Worm (Caenorhabditis elegans) whole organism, L3 larva: ENCODE results near the gene B0024.11.

Experiments used
- R02D3.7 ChIP-seq: fragments of 150-350 bp; optimal IDR thresholded peaks from 2 replicates; lab custom pipeline; 2014; ENCODE audit warnings: missing biosample characterization, missing genetic modification characterization
- ZK546.5 ChIP-seq: sonication (generic microtip); optimal IDR thresholded peaks from 2 replicates; lab custom pipeline; 2017; ENCODE audit warnings: missing biosample characterization, missing genetic modification characterization
- aly-2 ChIP-seq: fragments of 150-350 bp; optimal IDR thresholded peaks from 2 replicates; lab custom pipeline; 2014; ENCODE audit warnings: missing biosample characterization, missing genetic modification characterization
- ama-1 ChIP-seq: fragments of 150-350 bp; optimal IDR thresholded peaks from 2 replicates; lab custom pipeline; 2018
- ceh-16 ChIP-seq: sonication (generic microtip); optimal IDR thresholded peaks from 2 replicates; lab custom pipeline; 2017; ENCODE audit warnings: missing biosample characterization, missing genetic modification characterization
- ceh-28 ChIP-seq: fragments of 150-350 bp; optimal IDR thresholded peaks from 2 replicates; lab custom pipeline; 2014; ENCODE audit warnings: missing biosample characterization, missing genetic modification reagents, missing genetic modification characterization
- ceh-82 ChIP-seq: fragments of 150-350 bp; optimal IDR thresholded peaks from 2 replicates; lab custom pipeline; 2014; ENCODE audit warnings: missing biosample characterization, missing genetic modification characterization
- ceh-9 ChIP-seq: sonication (generic microtip); optimal IDR thresholded peaks from 2 replicates; lab custom pipeline; 2018; ENCODE audit warnings: missing biosample characterization, missing genetic modification characterization
- daf-12 ChIP-seq: fragments of 150-350 bp; optimal IDR thresholded peaks from 2 replicates; lab custom pipeline; 2014; ENCODE audit warnings: missing biosample characterization, missing genetic modification reagents, missing genetic modification characterization
- egl-27 ChIP-seq: sonication (generic microtip); optimal IDR thresholded peaks from 4 replicates; lab custom pipeline; 2017; ENCODE audit warnings: missing biosample characterization, missing genetic modification reagents, missing genetic modification characterization
- egl-5 ChIP-seq: fragments of 150-350 bp; optimal IDR thresholded peaks from 2 replicates; lab custom pipeline; 2017; ENCODE audit warnings: missing biosample characterization, missing genetic modification reagents, missing genetic modification characterization, inconsistent platforms
- elt-1 ChIP-seq: fragments of 150-350 bp; optimal IDR thresholded peaks from 2 replicates; lab custom pipeline; 2014; ENCODE audit warnings: missing biosample characterization, missing genetic modification characterization
- elt-2 ChIP-seq: sonication (generic microtip); optimal IDR thresholded peaks from 2 replicates; lab custom pipeline; 2016; ENCODE audit warnings: missing genetic modification reagents, mild to moderate bottlenecking, missing genetic modification characterization, missing compliant biosample characterization
- elt-3 ChIP-seq, 3 experiments: fragments of 150-350 bp in 1 of 3; sonication (generic microtip) in 2 of 3; optimal IDR thresholded peaks; 2 replicates in 2 of 3; 4 replicates in 1 of 3; lab custom pipeline; 2014 to 2017; ENCODE audit warnings: missing biosample characterization in 3 of 3, missing genetic modification characterization in 3 of 3
- eor-1 ChIP-seq, 2 experiments: fragments of 150-350 bp; optimal IDR thresholded peaks; 2 replicates each; lab custom pipeline; 2014 to 2018; ENCODE audit warnings: missing biosample characterization in 2 of 2, missing genetic modification characterization in 2 of 2
- fkh-10 ChIP-seq: sonication (generic microtip); optimal IDR thresholded peaks from 2 replicates; lab custom pipeline; 2017; ENCODE audit warnings: missing biosample characterization, missing genetic modification reagents, missing genetic modification characterization
- fkh-2 ChIP-seq: fragments of 150-350 bp; optimal IDR thresholded peaks from 2 replicates; lab custom pipeline; 2014; ENCODE audit warnings: missing biosample characterization, missing genetic modification reagents, missing genetic modification characterization
- fos-1 ChIP-seq: fragments of 150-350 bp; optimal IDR thresholded peaks from 2 replicates; lab custom pipeline; 2014; ENCODE audit warnings: missing biosample characterization, missing genetic modification characterization
- hmg-11 ChIP-seq: sonication (generic microtip); optimal IDR thresholded peaks from 2 replicates; lab custom pipeline; 2016; ENCODE audit warnings: missing genetic modification characterization, missing compliant biosample characterization
- jun-1 ChIP-seq: fragments of 150-350 bp; optimal IDR thresholded peaks from 2 replicates; lab custom pipeline; 2014; ENCODE audit warnings: missing biosample characterization, missing genetic modification reagents, missing genetic modification characterization
- lin-15B ChIP-seq: fragments of 150-350 bp; optimal IDR thresholded peaks from 2 replicates; lab custom pipeline; 2014; ENCODE audit warnings: missing biosample characterization, missing genetic modification characterization
- lin-39 ChIP-seq: fragments of 150-350 bp; optimal IDR thresholded peaks from 2 replicates; lab custom pipeline; 2018; ENCODE audit warnings: missing biosample characterization, missing genetic modification reagents, missing genetic modification characterization
- lsy-12 ChIP-seq: sonication (generic microtip); optimal IDR thresholded peaks from 2 replicates; lab custom pipeline; 2016; ENCODE audit warnings: mild to moderate bottlenecking, missing genetic modification characterization, missing compliant biosample characterization
- mdl-1 ChIP-seq: fragments of 150-350 bp; optimal IDR thresholded peaks from 2 replicates; lab custom pipeline; 2014; ENCODE audit warnings: missing biosample characterization, missing genetic modification characterization
- mml-1 ChIP-seq: fragments of 150-350 bp; sonication (generic microtip); optimal IDR thresholded peaks from 3 replicates; lab custom pipeline; 2014; ENCODE audit warnings: missing biosample characterization, missing genetic modification characterization
- nfya-1 ChIP-seq: sonication (generic microtip); optimal IDR thresholded peaks from 2 replicates; lab custom pipeline; 2017; ENCODE audit warnings: missing genetic modification characterization, mild to moderate bottlenecking, missing compliant biosample characterization, antibody characterized with exemption, moderate library complexity; ENCODE audit not compliant: insufficient read depth
- nhr-11 ChIP-seq: fragments of 150-350 bp; optimal IDR thresholded peaks from 2 replicates; lab custom pipeline; 2014; ENCODE audit warnings: missing biosample characterization, missing genetic modification characterization
- nhr-12 ChIP-seq: fragments of 150-350 bp; optimal IDR thresholded peaks from 2 replicates; lab custom pipeline; 2014; ENCODE audit warnings: missing biosample characterization, missing genetic modification characterization
- nhr-23 ChIP-seq: fragments of 150-350 bp; optimal IDR thresholded peaks from 2 replicates; lab custom pipeline; 2014; ENCODE audit warnings: missing biosample characterization, missing genetic modification reagents, missing genetic modification characterization
- nhr-237 ChIP-seq: fragments of 150-350 bp; optimal IDR thresholded peaks from 2 replicates; lab custom pipeline; 2014; ENCODE audit warnings: missing biosample characterization, missing genetic modification characterization
- nhr-25 ChIP-seq: sonication (generic microtip); optimal IDR thresholded peaks from 2 replicates; lab custom pipeline; 2017; ENCODE audit warnings: missing biosample characterization, missing genetic modification characterization
- nhr-28 ChIP-seq: fragments of 150-350 bp; optimal IDR thresholded peaks from 2 replicates; lab custom pipeline; 2014; ENCODE audit warnings: missing biosample characterization, missing genetic modification characterization
- nhr-43 ChIP-seq: sonication (generic microtip); optimal IDR thresholded peaks from 2 replicates; lab custom pipeline; 2016; ENCODE audit warnings: mild to moderate bottlenecking, missing genetic modification characterization, missing compliant biosample characterization; ENCODE audit not compliant: poor library complexity, severe bottlenecking
- nhr-67 ChIP-seq: fragments of 150-350 bp; optimal IDR thresholded peaks from 2 replicates; lab custom pipeline; 2014; ENCODE audit warnings: missing biosample characterization, missing genetic modification characterization
- nhr-76 ChIP-seq: fragments of 150-350 bp; sonication (generic microtip); optimal IDR thresholded peaks from 5 replicates; lab custom pipeline; 2014; ENCODE audit warnings: missing biosample characterization, missing genetic modification characterization
- nhr-77 ChIP-seq: fragments of 150-350 bp; optimal IDR thresholded peaks from 2 replicates; lab custom pipeline; 2014; ENCODE audit warnings: missing biosample characterization, missing genetic modification characterization
- pha-4 ChIP-seq: fragments of 150-350 bp; optimal IDR thresholded peaks from 2 replicates; lab custom pipeline; 2014; ENCODE audit warnings: missing biosample characterization, missing genetic modification reagents, missing genetic modification characterization
- pqm-1 ChIP-seq: fragments of 150-350 bp; optimal IDR thresholded peaks from 2 replicates; lab custom pipeline; 2017; ENCODE audit warnings: missing biosample characterization, missing genetic modification characterization, inconsistent platforms
- sea-2 ChIP-seq: fragments of 150-350 bp; sonication (generic microtip); optimal IDR thresholded peaks from 4 replicates; lab custom pipeline; 2014; ENCODE audit warnings: missing biosample characterization, missing genetic modification reagents, missing genetic modification characterization
- skn-1 ChIP-seq: fragments of 150-350 bp; optimal IDR thresholded peaks from 2 replicates; lab custom pipeline; 2014; ENCODE audit warnings: missing biosample characterization, missing genetic modification characterization
- snpc-4 ChIP-seq: fragments of 150-350 bp; optimal IDR thresholded peaks from 2 replicates; lab custom pipeline; 2014; ENCODE audit warnings: missing biosample characterization, missing genetic modification characterization
- tbx-2 ChIP-seq: sonication (generic microtip); optimal IDR thresholded peaks from 2 replicates; lab custom pipeline; 2016; ENCODE audit warnings: mild to moderate bottlenecking, missing genetic modification characterization, missing compliant biosample characterization
- unc-39 ChIP-seq: sonication (generic microtip); optimal IDR thresholded peaks from 4 replicates; lab custom pipeline; 2017; ENCODE audit warnings: missing biosample characterization, missing genetic modification characterization
- unc-62 ChIP-seq: fragments of 150-350 bp; sonication (generic microtip); optimal IDR thresholded peaks from 4 replicates; lab custom pipeline; 2014; ENCODE audit warnings: missing biosample characterization, missing genetic modification reagents, missing genetic modification characterization
- zag-1 ChIP-seq: fragments of 150-350 bp; optimal IDR thresholded peaks from 2 replicates; lab custom pipeline; 2014; ENCODE audit warnings: missing biosample characterization, missing genetic modification characterization
- ztf-11 ChIP-seq: fragments of 150-350 bp; optimal IDR thresholded peaks from 2 replicates; lab custom pipeline; 2014; ENCODE audit warnings: missing biosample characterization, missing genetic modification characterization
- ztf-4 ChIP-seq: fragments of 150-350 bp; optimal IDR thresholded peaks from 2 replicates; lab custom pipeline; 2014; ENCODE audit warnings: missing biosample characterization, missing genetic modification characterization

B0024.11 gene

DNA sequence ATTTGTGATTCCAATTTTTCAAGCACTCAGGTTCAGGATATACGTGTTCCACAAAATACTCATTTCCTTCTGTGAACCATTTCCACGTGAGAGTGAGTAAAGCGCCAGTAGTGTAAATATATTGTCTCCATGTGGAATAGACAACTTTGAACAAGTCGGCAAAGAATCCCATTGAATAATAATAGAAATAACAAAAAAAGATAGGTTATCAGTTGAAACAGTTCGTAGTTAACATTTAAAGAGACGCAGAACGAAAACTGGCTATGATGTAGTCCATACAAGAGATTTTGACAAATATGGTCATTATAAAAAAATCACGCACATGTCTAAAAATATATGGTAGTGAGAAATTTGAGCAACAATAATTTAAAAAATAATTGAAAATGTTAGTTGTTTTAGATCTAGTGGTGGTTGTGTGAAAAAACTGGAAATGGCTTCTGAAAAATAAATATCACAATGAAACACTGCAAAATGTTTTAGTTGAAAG lies 38.2 kb upstream of the B0024.11 start, which contains the start of gene ceeh-2:
Gene ceeh-2 (minus strand): TSS at position 437 of the 487 bp plus-strand sequence.
- TF ChIP-seq pqm-1 (tag; lab: Kevin White, UChicago) (peak; percentile 20), mml-1 (tag; lab: Kevin White, UChicago) (no peak), elt-2 (tag; lab: Kevin White, UChicago) (peak; percentile 53)

DNA sequence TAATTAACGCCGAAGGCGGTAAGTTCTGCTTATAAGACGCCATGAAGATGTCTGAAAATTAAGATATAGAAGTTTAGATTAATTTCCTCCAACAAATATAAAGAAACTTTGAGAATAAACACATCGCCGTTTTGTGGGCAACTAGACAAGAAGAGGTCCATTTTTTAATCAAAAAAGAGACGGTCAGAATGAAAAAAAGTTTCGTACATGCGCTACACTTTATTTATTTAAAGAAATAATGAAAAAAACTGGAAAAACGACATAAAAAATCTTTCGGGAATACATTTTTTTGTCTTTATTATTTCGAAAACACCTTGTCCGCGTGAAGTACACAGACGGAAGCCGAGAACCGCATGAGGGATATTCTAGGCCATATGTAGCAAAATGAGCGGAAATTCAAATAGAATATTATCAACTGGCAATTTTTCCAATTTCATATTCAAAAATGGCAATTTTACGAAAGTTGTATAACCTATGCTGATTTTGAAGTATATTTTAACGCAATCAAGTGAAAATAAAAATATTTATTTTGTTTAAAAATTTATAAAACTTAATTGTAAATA lies 36.5 kb upstream of the B0024.11 start, which contains the start of gene sluh-7:
Gene sluh-7 (minus strand): TSS at position 51 of the 563 bp plus-strand sequence.
- TF ChIP-seq ceh-82 (tag; lab: Kevin White, UChicago) = no peak
- TF ChIP-seq mml-1 (tag; lab: Kevin White, UChicago) = no peak
- TF ChIP-seq zag-1 (tag; lab: Kevin White, UChicago) = no peak
- TF ChIP-seq eor-1 (tag; optimal IDR thresholded peaks at IDR 0.05; lab: Kevin White, UChicago) = no peak
- TF ChIP-seq R02D3.7 = peak; percentile 24
- no peak for TF ChIP-seq sea-2 (GFP tag; lab: Kevin White, UChicago)
- no peak for TF ChIP-seq pqm-1 (tag; lab: Kevin White, UChicago)
- no peak for TF ChIP-seq mdl-1 (tag; lab: Kevin White, UChicago)
- TF ChIP-seq daf-12 = no peak
- TF ChIP-seq nfya-1 (tag; lab: Kevin White, UChicago) = peak; percentile 80
- no peak for TF ChIP-seq elt-3 (tag; optimal IDR thresholded peaks at IDR 0.05; lab: Kevin White, UChicago)
- peak; percentile 36 for TF ChIP-seq tbx-2 (tag; lab: Kevin White, UChicago)
- TF ChIP-seq nhr-23 (tag; lab: Kevin White, UChicago) = peak; percentile 80
- TF ChIP-seq hmg-11 (tag; lab: Kevin White, UChicago) = peak; percentile 51
- no peak for TF ChIP-seq nhr-77 (tag; lab: Kevin White, UChicago)
- no peak for TF ChIP-seq lin-39 (tag; lab: Kevin White, UChicago)
- no peak for TF ChIP-seq ZK546.5 (tag; lab: Kevin White, UChicago)
- TF ChIP-seq nhr-11 (tag; lab: Kevin White, UChicago) = no peak
- TF ChIP-seq egl-27 (tag; lab: Kevin White, UChicago) = no peak
- peak; percentile 92 for TF ChIP-seq pha-4 (tag; lab: Kevin White, UChicago)
- no peak for TF ChIP-seq jun-1
- no peak for TF ChIP-seq nhr-237 (tag; lab: Kevin White, UChicago)
- TF ChIP-seq elt-2 (tag; lab: Kevin White, UChicago) = peak; percentile 28
- TF ChIP-seq nhr-67 = no peak
- TF ChIP-seq ztf-11 (tag; lab: Kevin White, UChicago) = no peak
- TF ChIP-seq ztf-4 (tag; lab: Kevin White, UChicago) = no peak
- TF ChIP-seq aly-2 (tag; lab: Kevin White, UChicago) = no peak
- TF ChIP-seq lin-15B (tag; lab: Kevin White, UChicago) = peak; percentile 90
- no peak for TF ChIP-seq ama-1
- peak; percentile 5 for TF ChIP-seq ceh-28
- no peak for TF ChIP-seq nhr-12 (tag; lab: Kevin White, UChicago)
- TF ChIP-seq lsy-12 (tag; lab: Kevin White, UChicago) = peak; percentile 54
- no peak for TF ChIP-seq ceh-16
- TF ChIP-seq nhr-43 (tag; lab: Kevin White, UChicago) = peak; percentile 92
- no peak for TF ChIP-seq nhr-76
- no peak for TF ChIP-seq elt-1 (tag; lab: Kevin White, UChicago)
- no peak for TF ChIP-seq fkh-10 (GFP tag; lab: Kevin White, UChicago)
- no peak for TF ChIP-seq skn-1 (tag; lab: Kevin White, UChicago)
- peak; percentile 81 for TF ChIP-seq snpc-4
- TF ChIP-seq unc-62 (GFP tag; lab: Kevin White, UChicago) = no peak
- TF ChIP-seq egl-5 (tag; lab: Kevin White, UChicago) = no peak
- TF ChIP-seq nhr-25 (tag; lab: Kevin White, UChicago) = peak; percentile 57
- no peak for TF ChIP-seq fkh-2 (tag; lab: Kevin White, UChicago)
- no peak for TF ChIP-seq ceh-9
- TF ChIP-seq unc-39 = no peak
- TF ChIP-seq fos-1 (tag; lab: Kevin White, UChicago) = no peak
- TF ChIP-seq nhr-28 (tag; lab: Kevin White, UChicago) = no peak
- TF ChIP-seq, all 47 proteins: peak for 13
